Worm (Caenorhabditis elegans) whole organism, L4 larva: ENCODE results near the gene ZC477.7.

Experiments
- F37D6.2 ChIP-seq: sonication (generic microtip); optimal IDR thresholded peaks from 2 replicates; lab custom pipeline; 2016; ENCODE audit warnings: mild to moderate bottlenecking, missing genetic modification characterization, missing compliant biosample characterization
- R02D3.7 ChIP-seq: fragments of 150-350 bp; sonication (generic microtip); optimal IDR thresholded peaks from 3 replicates; lab custom pipeline; 2014; ENCODE audit warnings: missing biosample characterization, missing genetic modification characterization
- T20F7.1 ChIP-seq: fragments of 200-800 bp; sonication (Bioruptor generic); optimal IDR thresholded peaks from 2 replicates; lab custom pipeline; 2018; ENCODE audit warnings: mild to moderate bottlenecking, missing genetic modification characterization, missing compliant biosample characterization
- Y48G9A.11 ChIP-seq: fragments of 200-800 bp; sonication (Bioruptor generic); IDR thresholded peaks from 2 replicates; pipeline ENCODE4 v1.3.6; 2022; ENCODE audit warnings: missing genetic modification reagents, missing genetic modification characterization, missing compliant biosample characterization
- aha-1 ChIP-seq: fragments of 150-350 bp; peaks from one replicate; lab custom pipeline; 2014; ENCODE audit warnings: missing biosample characterization, missing genetic modification characterization
- dmd-6 ChIP-seq: fragments of 200-800 bp; sonication (Bioruptor generic); IDR thresholded peaks from 2 replicates; pipeline ENCODE4 v1.3.6; 2022; ENCODE audit warnings: missing genetic modification reagents, missing genetic modification characterization, missing compliant biosample characterization
- duxl-1 ChIP-seq: sonication (generic microtip); optimal IDR thresholded peaks from 2 replicates; lab custom pipeline; 2016; ENCODE audit warnings: mild to moderate bottlenecking, missing genetic modification characterization, moderate library complexity, missing compliant biosample characterization; ENCODE audit not compliant: poor library complexity
- hmg-1.1 ChIP-seq: fragments of 200-800 bp; sonication (Bioruptor generic); IDR thresholded peaks from 2 replicates; pipeline ENCODE4 v1.3.6; 2022; ENCODE audit warnings: missing genetic modification reagents, missing genetic modification characterization, missing compliant biosample characterization
- lin-13 ChIP-seq: fragments of 150-350 bp; optimal IDR thresholded peaks from 2 replicates; lab custom pipeline; 2014; ENCODE audit warnings: missing biosample characterization, missing genetic modification reagents, missing genetic modification characterization
- lin-29 ChIP-seq: fragments of 200-800 bp; sonication (Bioruptor generic); IDR thresholded peaks from 2 replicates; pipeline ENCODE4 v1.3.6; 2022; ENCODE audit warnings: missing genetic modification reagents, missing genetic modification characterization, missing compliant biosample characterization
- lin-39 ChIP-seq: fragments of 150-350 bp; optimal IDR thresholded peaks from 2 replicates; lab custom pipeline; 2014; ENCODE audit warnings: missing biosample characterization, missing genetic modification reagents, missing genetic modification characterization
- mdl-1 ChIP-seq, 2 experiments: fragments of 150-350 bp in 1 of 2; sonication (generic microtip) in 1 of 2; optimal IDR thresholded peaks; 2 replicates each; lab custom pipeline; 2014 to 2017; ENCODE audit warnings: missing biosample characterization in 2 of 2, missing genetic modification characterization in 2 of 2
- nhr-48 ChIP-seq: sonication (generic microtip); optimal IDR thresholded peaks from 2 replicates; lab custom pipeline; 2016; ENCODE audit warnings: mild to moderate bottlenecking, missing genetic modification characterization, missing compliant biosample characterization
- sdz-12 ChIP-seq: fragments of 200-800 bp; sonication (Bioruptor generic); optimal IDR thresholded peaks from 2 replicates; lab custom pipeline; 2018; ENCODE audit warnings: mild to moderate bottlenecking, missing genetic modification characterization, missing compliant biosample characterization
- tra-1 ChIP-seq: fragments of 200-800 bp; sonication (Bioruptor generic); IDR thresholded peaks from 2 replicates; pipeline ENCODE4 v1.3.6; 2022; ENCODE audit warnings: missing genetic modification reagents, missing genetic modification characterization, missing compliant biosample characterization

The ZC477.7 gene

ce11 chrIV:7065022-7065421 is 46.2 kb downstream of the ZC477.7 start, which contains the start of gene Y43B11AL.1:
Y43B11AL.1 (plus strand) TSS chrIV:7065322.
- TF ChIP-seq hmg-1.1 (GFP tag; lab: Robert Waterston, UW) (no peak), sdz-12 (GFP tag; lab: Kevin White, UChicago) (no peak), lin-39 (tag; lab: Kevin White, UChicago) (no peak), R02D3.7 (tag; lab: Kevin White, UChicago) (no peak), Y48G9A.11 (GFP tag; lab: Robert Waterston, UW) (no peak), lin-29 (GFP tag; lab: Robert Waterston, UW) (no peak), tra-1 (GFP tag; lab: Robert Waterston, UW) (no peak), F37D6.2 (tag; lab: Kevin White, UChicago) (no peak), duxl-1 (tag; lab: Kevin White, UChicago) (no peak), mdl-1 (tag; optimal IDR thresholded peaks at IDR 0.05; lab: Kevin White, UChicago) (no peak), dmd-6 (no peak), nhr-48 (tag; lab: Kevin White, UChicago) (no peak), lin-13 (GFP tag; lab: Kevin White, UChicago) (no peak)

ce11 chrIV:7062697-7063096 is 48.6 kb downstream of the ZC477.7 start:
- TF ChIP-seq T20F7.1 (GFP tag; lab: Kevin White, UChicago) (no peak), sdz-12 (GFP tag; lab: Kevin White, UChicago) (no peak), aha-1 (tag; lab: Kevin White, UChicago) (peak; percentile 90)
